Worm (Caenorhabditis elegans) whole organism, L1 larva: Measurements from ENCODE around the gene meg-2.

Source experiments
- Y116A8C.19 ChIP-seq: sonication (generic microtip); optimal IDR thresholded peaks from 2 replicates; lab custom pipeline; 2016; ENCODE audit warnings: missing compliant biosample characterization, missing genetic modification characterization, borderline replicate concordance
- aha-1 ChIP-seq: fragments of 150-350 bp; optimal IDR thresholded peaks from 2 replicates; lab custom pipeline; 2014; ENCODE audit warnings: missing biosample characterization, missing genetic modification characterization
- alr-1 ChIP-seq: fragments of 200-800 bp; sonication (Bioruptor generic); optimal IDR thresholded peaks from 2 replicates; lab custom pipeline; 2018; ENCODE audit warnings: borderline replicate concordance, mild to moderate bottlenecking, missing genetic modification characterization, missing compliant biosample characterization
- aly-2 ChIP-seq: fragments of 150-350 bp; optimal IDR thresholded peaks from 2 replicates; lab custom pipeline; 2014; ENCODE audit warnings: missing biosample characterization, missing genetic modification characterization
- blmp-1 ChIP-seq: fragments of 150-350 bp; optimal IDR thresholded peaks from 2 replicates; lab custom pipeline; 2014; ENCODE audit warnings: missing biosample characterization, missing genetic modification characterization
- ceh-8 ChIP-seq: fragments of 200-800 bp; sonication (Bioruptor generic); optimal IDR thresholded peaks from 2 replicates; lab custom pipeline; 2018; ENCODE audit warnings: mild to moderate bottlenecking, missing genetic modification characterization, moderate library complexity, missing compliant biosample characterization
- dpl-1 ChIP-seq, 3 experiments: fragments of 150-350 bp in 2 of 3; sonication (generic microtip) in 1 of 3; optimal IDR thresholded peaks; 2 replicates each; lab custom pipeline; 2014 to 2017; ENCODE audit warnings: missing biosample characterization in 3 of 3, missing genetic modification characterization in 3 of 3, missing genetic modification reagents in 3 of 3
- efl-1 ChIP-seq, 4 experiments: fragments of 150-350 bp; optimal IDR thresholded peaks in 3 of 4; peaks in 1 of 4; 1 replicate in 1 of 4; 2 replicates in 3 of 4; lab custom pipeline; 2014; ENCODE audit warnings: missing biosample characterization in 2 of 4, missing genetic modification characterization in 2 of 4, missing genetic modification reagents in 2 of 4
- elt-2 ChIP-seq: sonication (generic microtip); optimal IDR thresholded peaks from 2 replicates; lab custom pipeline; 2016; ENCODE audit warnings: missing genetic modification characterization, mild to moderate bottlenecking, inconsistent platforms, missing compliant biosample characterization, missing genetic modification reagents
- elt-3 ChIP-seq, 6 experiments: fragments of 150-350 bp in 1 of 6; sonication (generic microtip); optimal IDR thresholded peaks; 2 replicates each; lab custom pipeline; 2017 to 2018; ENCODE audit warnings: missing biosample characterization in 6 of 6, missing genetic modification characterization in 6 of 6, inconsistent platforms in 1 of 6
- fkh-4 ChIP-seq: sonication (generic microtip); optimal IDR thresholded peaks from 2 replicates; lab custom pipeline; 2016; ENCODE audit warnings: missing compliant biosample characterization, missing genetic modification characterization, borderline replicate concordance
- fos-1 ChIP-seq: fragments of 150-350 bp; optimal IDR thresholded peaks from 2 replicates; lab custom pipeline; 2014; ENCODE audit warnings: missing biosample characterization, missing genetic modification characterization
- grh-1 ChIP-seq: fragments of 200-800 bp; sonication (Bioruptor generic); IDR thresholded peaks from 2 replicates; pipeline ENCODE4 v1.3.6; 2022; ENCODE audit warnings: missing genetic modification reagents, missing genetic modification characterization, missing compliant biosample characterization
- hlh-4 ChIP-seq: sonication (generic microtip); optimal IDR thresholded peaks from 2 replicates; lab custom pipeline; 2016; ENCODE audit warnings: mild to moderate bottlenecking, missing genetic modification characterization, missing compliant biosample characterization
- irx-1 ChIP-seq: sonication (generic microtip); optimal IDR thresholded peaks from 2 replicates; lab custom pipeline; 2016; ENCODE audit warnings: missing genetic modification characterization, missing compliant biosample characterization
- isw-1 ChIP-seq: fragments of 200-800 bp; sonication (Bioruptor generic); IDR thresholded peaks from 2 replicates; pipeline ENCODE4 v1.3.6; 2022; ENCODE audit warnings: missing genetic modification characterization, missing compliant biosample characterization
- lin-14 ChIP-seq: fragments of 200-800 bp; sonication (Bioruptor generic); optimal IDR thresholded peaks from 2 replicates; lab custom pipeline; 2018; ENCODE audit warnings: mild to moderate bottlenecking, missing genetic modification characterization, moderate library complexity, missing compliant biosample characterization
- lir-3 ChIP-seq: sonication (generic microtip); optimal IDR thresholded peaks from 2 replicates; lab custom pipeline; 2016; ENCODE audit warnings: mild to moderate bottlenecking, missing genetic modification characterization, moderate library complexity, missing compliant biosample characterization; ENCODE audit not compliant: poor library complexity
- lsy-2 ChIP-seq, 2 experiments: fragments of 150-350 bp; optimal IDR thresholded peaks; 2 replicates each; lab custom pipeline; 2014; ENCODE audit warnings: missing biosample characterization in 2 of 2, missing genetic modification characterization in 2 of 2
- mdl-1 ChIP-seq, 2 experiments: fragments of 150-350 bp; optimal IDR thresholded peaks; 2 replicates each; lab custom pipeline; 2014 to 2017; ENCODE audit warnings: missing biosample characterization in 2 of 2, missing genetic modification characterization in 2 of 2, inconsistent platforms in 1 of 2
- mef-2 ChIP-seq: fragments of 150-350 bp; optimal IDR thresholded peaks from 2 replicates; lab custom pipeline; 2014; ENCODE audit warnings: missing biosample characterization, missing genetic modification characterization
- nhr-11 ChIP-seq: fragments of 150-350 bp; optimal IDR thresholded peaks from 2 replicates; lab custom pipeline; 2014; ENCODE audit warnings: missing biosample characterization, missing genetic modification characterization
- nhr-19 ChIP-seq: fragments of 200-800 bp; sonication (Bioruptor generic); conservative IDR thresholded peaks from 2 replicates; pipeline ENCODE4 v1.3.6; 2022; ENCODE audit warnings: missing genetic modification characterization, missing compliant biosample characterization
- nhr-20 ChIP-seq: sonication (generic microtip); optimal IDR thresholded peaks from 2 replicates; lab custom pipeline; 2016; ENCODE audit warnings: mild to moderate bottlenecking, missing genetic modification characterization, missing compliant biosample characterization
- nhr-28 ChIP-seq: fragments of 150-350 bp; optimal IDR thresholded peaks from 2 replicates; lab custom pipeline; 2014; ENCODE audit warnings: missing biosample characterization, missing genetic modification characterization
- nhr-47 ChIP-seq: sonication (generic microtip); optimal IDR thresholded peaks from 2 replicates; lab custom pipeline; 2016; ENCODE audit warnings: mild to moderate bottlenecking, missing genetic modification characterization, moderate library complexity, missing compliant biosample characterization
- nhr-71 ChIP-seq: sonication (generic microtip); optimal IDR thresholded peaks from 2 replicates; lab custom pipeline; 2016; ENCODE audit warnings: mild to moderate bottlenecking, missing genetic modification characterization, moderate library complexity, missing compliant biosample characterization
- nhr-77 ChIP-seq: fragments of 150-350 bp; optimal IDR thresholded peaks from 2 replicates; lab custom pipeline; 2014; ENCODE audit warnings: missing biosample characterization, missing genetic modification characterization
- nhr-85 ChIP-seq: sonication (generic microtip); peaks from one replicate; lab custom pipeline; 2016; ENCODE audit warnings: missing genetic modification characterization, inconsistent platforms, missing compliant biosample characterization
- nhr-90 ChIP-seq: sonication (generic microtip); optimal IDR thresholded peaks from 2 replicates; lab custom pipeline; 2016; ENCODE audit warnings: mild to moderate bottlenecking, missing genetic modification characterization, missing compliant biosample characterization; ENCODE audit not compliant: poor library complexity
- pax-3 ChIP-seq: fragments of 200-800 bp; sonication (Bioruptor generic); optimal IDR thresholded peaks from 2 replicates; lab custom pipeline; 2018; ENCODE audit warnings: mild to moderate bottlenecking, missing genetic modification characterization, moderate library complexity, missing compliant biosample characterization
- pqm-1 ChIP-seq: sonication (generic microtip); optimal IDR thresholded peaks from 3 replicates; lab custom pipeline; 2017; ENCODE audit warnings: missing biosample characterization, missing genetic modification characterization
- snpc-4 ChIP-seq: fragments of 150-350 bp; optimal IDR thresholded peaks from 2 replicates; lab custom pipeline; 2014; ENCODE audit warnings: missing biosample characterization, missing genetic modification characterization
- snu-23 ChIP-seq: sonication (generic microtip); optimal IDR thresholded peaks from 2 replicates; lab custom pipeline; 2016; ENCODE audit warnings: missing genetic modification characterization, missing compliant biosample characterization
- sup-37 ChIP-seq: fragments of 200-800 bp; sonication (Bioruptor generic); optimal IDR thresholded peaks from 2 replicates; lab custom pipeline; 2018; ENCODE audit warnings: mild to moderate bottlenecking, missing genetic modification characterization, missing compliant biosample characterization
- swsn-7 ChIP-seq: sonication (generic microtip); optimal IDR thresholded peaks from 2 replicates; lab custom pipeline; 2016; ENCODE audit warnings: missing genetic modification characterization, missing compliant biosample characterization
- tbx-2 ChIP-seq: sonication (generic microtip); optimal IDR thresholded peaks from 2 replicates; lab custom pipeline; 2016; ENCODE audit warnings: missing genetic modification characterization, missing compliant biosample characterization
- unc-130 ChIP-seq: fragments of 150-350 bp; optimal IDR thresholded peaks from 2 replicates; lab custom pipeline; 2017; ENCODE audit warnings: missing biosample characterization, missing genetic modification characterization, inconsistent platforms
- unc-30 ChIP-seq: sonication (generic microtip); optimal IDR thresholded peaks from 2 replicates; lab custom pipeline; 2017; ENCODE audit warnings: missing biosample characterization, missing genetic modification characterization
- unc-62 ChIP-seq: fragments of 150-350 bp; optimal IDR thresholded peaks from 2 replicates; lab custom pipeline; 2014; ENCODE audit warnings: missing biosample characterization, missing genetic modification reagents, missing genetic modification characterization
- unc-98 ChIP-seq: fragments of 200-800 bp; sonication (Bioruptor generic); IDR thresholded peaks from 2 replicates; pipeline ENCODE4 v1.3.6; 2022; ENCODE audit warnings: missing genetic modification characterization, missing compliant biosample characterization
- zag-1 ChIP-seq: fragments of 150-350 bp; optimal IDR thresholded peaks from 2 replicates; lab custom pipeline; 2014; ENCODE audit warnings: missing biosample characterization, missing genetic modification characterization
- zip-4 ChIP-seq: fragments of 200-800 bp; sonication (Bioruptor generic); optimal IDR thresholded peaks from 2 replicates; lab custom pipeline; 2018; ENCODE audit warnings: mild to moderate bottlenecking, missing genetic modification characterization, moderate library complexity, missing compliant biosample characterization
- ztf-11 ChIP-seq, 2 experiments: sonication (generic microtip); optimal IDR thresholded peaks; 2 replicates each; lab custom pipeline; 2016 to 2017; ENCODE audit warnings: missing genetic modification characterization in 2 of 2, missing biosample characterization in 1 of 2, missing compliant biosample characterization in 1 of 2
- ztf-4 ChIP-seq: fragments of 150-350 bp; optimal IDR thresholded peaks from 2 replicates; lab custom pipeline; 2014; ENCODE audit warnings: missing biosample characterization, missing genetic modification characterization

The meg-2 gene

ce11 chrX:13937910-13938309, 12.0 kb upstream of the meg-2 start:
- TF ChIP-seq alr-1: no peak
- TF ChIP-seq snu-23 (GFP tag; lab: Kevin White, UChicago): peak; percentile 12
- TF ChIP-seq nhr-71: peak; percentile 21
- TF ChIP-seq tbx-2 (tag; lab: Kevin White, UChicago): no peak
- no peak for TF ChIP-seq ceh-8 (GFP tag; lab: Kevin White, UChicago)
- no peak for TF ChIP-seq ztf-4 (tag; lab: Kevin White, UChicago)
- TF ChIP-seq unc-62 (GFP tag; lab: Kevin White, UChicago): no peak
- no peak for TF ChIP-seq mef-2 (tag; lab: Kevin White, UChicago)
- TF ChIP-seq grh-1: no peak
- TF ChIP-seq dpl-1 (GFP tag; optimal IDR thresholded peaks at IDR 0.05; lab: Kevin White, UChicago): no peak
- TF ChIP-seq nhr-28 (tag; lab: Kevin White, UChicago): no peak
- TF ChIP-seq isw-1 (GFP tag; lab: Robert Waterston, UW): no peak
- no peak for TF ChIP-seq hlh-4 (tag; lab: Kevin White, UChicago)
- no peak for TF ChIP-seq pqm-1 (tag; lab: Kevin White, UChicago)
- TF ChIP-seq ztf-11 (tag; optimal IDR thresholded peaks at IDR 0.05; lab: Kevin White, UChicago): no peak
- peak; percentile 64 for TF ChIP-seq blmp-1 (tag; lab: Kevin White, UChicago)
- no peak for TF ChIP-seq snpc-4 (tag; lab: Kevin White, UChicago)
- peak in 1 of 2 experiments; percentile 56 for TF ChIP-seq lsy-2 (tag; optimal IDR thresholded peaks at IDR 0.05; lab: Kevin White, UChicago)
- peak; percentile 73 for TF ChIP-seq nhr-85
- TF ChIP-seq nhr-20 (tag; lab: Kevin White, UChicago): peak; percentile 28
- no peak for TF ChIP-seq fkh-4 (tag; lab: Kevin White, UChicago)
- no peak for TF ChIP-seq nhr-11 (tag; lab: Kevin White, UChicago)
- TF ChIP-seq lir-3 (tag; lab: Kevin White, UChicago): no peak
- peak; percentile 71 to 98 (median 92) for TF ChIP-seq elt-3 (tag; optimal IDR thresholded peaks at IDR 0.05; lab: Kevin White, UChicago)
- no peak for TF ChIP-seq zag-1 (tag; lab: Kevin White, UChicago)
- TF ChIP-seq unc-130 (tag; lab: Kevin White, UChicago): peak; percentile 38
- TF ChIP-seq nhr-19: 0 out of 2 replicates have a peak, but pooled peaks have one; percentile 1
- no peak for TF ChIP-seq swsn-7 (tag; lab: Kevin White, UChicago)
- TF ChIP-seq aly-2 (tag; lab: Kevin White, UChicago): no peak
- TF ChIP-seq nhr-90 (tag; lab: Kevin White, UChicago): peak; percentile 0
- TF ChIP-seq, all 84 proteins: peak for 10

DNA sequence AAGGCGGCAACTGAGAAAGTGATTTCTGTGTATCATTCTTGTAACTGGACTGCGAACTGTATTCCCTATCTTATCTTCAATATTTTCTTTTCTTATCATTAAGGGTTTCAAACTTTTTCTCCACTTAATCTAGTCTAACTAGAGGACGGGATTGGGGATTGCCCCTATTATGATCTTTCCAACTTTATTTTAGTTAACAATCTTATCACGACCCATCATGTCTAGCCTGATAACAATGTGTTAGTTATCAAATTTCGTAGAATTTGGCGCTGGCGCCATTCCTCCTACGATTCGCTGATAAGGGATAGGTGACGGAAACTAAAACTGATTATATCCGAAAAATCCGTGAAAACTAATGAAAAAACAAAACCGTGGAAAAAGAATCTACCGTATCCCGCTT, 11.4 kb upstream of the meg-2 start:
- TF ChIP-seq unc-130 (tag; lab: Kevin White, UChicago) (peak; percentile 26), nhr-71 (no peak), mdl-1 (tag; optimal IDR thresholded peaks at IDR 0.05; lab: Kevin White, UChicago) (no peak), elt-3 (tag; optimal IDR thresholded peaks at IDR 0.05; lab: Kevin White, UChicago) (peak; percentile 97 to 100 (median 99)), elt-2 (tag; lab: Kevin White, UChicago) (peak; percentile 96), isw-1 (GFP tag; lab: Robert Waterston, UW) (no peak), sup-37 (GFP tag; lab: Kevin White, UChicago) (no peak), nhr-47 (tag; lab: Kevin White, UChicago) (no peak), nhr-28 (tag; lab: Kevin White, UChicago) (no peak), lin-14 (GFP tag; lab: Kevin White, UChicago) (peak; percentile 28), pqm-1 (tag; lab: Kevin White, UChicago) (peak; percentile 97), irx-1 (tag; lab: Kevin White, UChicago) (no peak), efl-1 (optimal IDR thresholded peaks at IDR 0.05; lab: Kevin White, UChicago) (no peak), efl-1 (GFP tag; optimal IDR thresholded peaks at IDR 0.05 in 1 of 2; lab: Kevin White, UChicago) (peak in 1 of 2 experiments; percentile 12)

DNA sequence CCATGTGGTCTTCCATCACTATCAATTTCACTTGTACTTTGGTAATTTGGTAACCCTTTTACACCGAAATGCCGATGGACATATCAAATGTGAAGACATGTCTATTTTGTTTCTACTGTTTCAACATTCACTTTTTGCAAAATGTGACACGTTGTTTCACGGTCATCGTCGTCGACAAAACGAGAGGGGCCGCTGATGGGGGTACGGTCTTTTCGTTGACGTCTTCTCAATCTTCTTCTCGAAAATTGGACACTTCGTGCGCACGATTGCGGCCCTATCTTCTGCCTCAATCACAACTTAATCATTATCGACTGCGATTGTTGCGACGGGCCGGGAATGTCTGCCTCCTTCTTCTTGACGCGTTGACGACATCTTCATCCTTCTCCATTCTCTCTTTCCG, 10.8 kb upstream of the meg-2 start:
- TF ChIP-seq snu-23 (GFP tag; lab: Kevin White, UChicago) (peak; percentile 42), lin-14 (GFP tag; lab: Kevin White, UChicago) (peak; percentile 35), elt-3 (tag; optimal IDR thresholded peaks at IDR 0.05; lab: Kevin White, UChicago) (peak; percentile 68 to 98 (median 82)), Y116A8C.19 (tag; lab: Kevin White, UChicago) (no peak), nhr-19 (0 out of 2 replicates have a peak, but pooled peaks have one; percentile 7), tbx-2 (tag; lab: Kevin White, UChicago) (peak; percentile 36), aly-2 (tag; lab: Kevin White, UChicago) (no peak), blmp-1 (tag; lab: Kevin White, UChicago) (peak; percentile 56), zip-4 (no peak), nhr-11 (tag; lab: Kevin White, UChicago) (no peak), nhr-77 (tag; lab: Kevin White, UChicago) (no peak), unc-98 (GFP tag; lab: Robert Waterston, UW) (no peak), nhr-71 (peak; percentile 41), nhr-85 (peak; percentile 88), pax-3 (no peak), fos-1 (tag; lab: Kevin White, UChicago) (no peak), efl-1 (optimal IDR thresholded peaks at IDR 0.05; lab: Kevin White, UChicago) (no peak), efl-1 (GFP tag; optimal IDR thresholded peaks at IDR 0.05 in 1 of 2; lab: Kevin White, UChicago) (peak in 1 of 2 experiments; percentile 59), snpc-4 (tag; lab: Kevin White, UChicago) (no peak), aha-1 (tag; lab: Kevin White, UChicago) (no peak), unc-30 (tag; lab: Kevin White, UChicago) (no peak)
